Fruit fly (Drosophila melanogaster): ENCODE measurements around the gene Phb1.

- TF ChIP-seq CG11617 (GFP tag; optimal IDR thresholded peaks at IDR 0.05), result no peak
- TF ChIP-seq kay (GFP tag; ENCODE audit: borderline replicate concordance), result no peak
- TF ChIP-seq ovo (GFP tag; optimal IDR thresholded peaks at IDR 0.05), result no peak
- no peak for TF ChIP-seq CG7045 (GFP tag; optimal IDR thresholded peaks at IDR 0.05)
Measured at dm6 chr2L:19097374-19097773, 26.3 kb downstream of the Phb1 start.

All from whole organism, adult.